Worm (Caenorhabditis elegans) whole organism, L4 larva: Measurements from ENCODE around the gene R10E11.5.

ENCODE experiments used
- F10B5.3 ChIP-seq: sonication (generic microtip); optimal IDR thresholded peaks from 2 replicates; lab custom pipeline; 2016; ENCODE audit warnings: mild to moderate bottlenecking, missing genetic modification characterization, missing compliant biosample characterization
- R02D3.7 ChIP-seq: fragments of 150-350 bp; sonication (generic microtip); optimal IDR thresholded peaks from 3 replicates; lab custom pipeline; 2014; ENCODE audit warnings: missing biosample characterization, missing genetic modification characterization
- T20F7.1 ChIP-seq: fragments of 200-800 bp; sonication (Bioruptor generic); optimal IDR thresholded peaks from 2 replicates; lab custom pipeline; 2018; ENCODE audit warnings: mild to moderate bottlenecking, missing genetic modification characterization, missing compliant biosample characterization
- Y48G9A.11 ChIP-seq: fragments of 200-800 bp; sonication (Bioruptor generic); IDR thresholded peaks from 2 replicates; pipeline ENCODE4 v1.3.6; 2022; ENCODE audit warnings: missing genetic modification reagents, missing genetic modification characterization, missing compliant biosample characterization
- Y5F2A.4 ChIP-seq: fragments of 200-800 bp; sonication (Bioruptor generic); optimal IDR thresholded peaks from 2 replicates; lab custom pipeline; 2018; ENCODE audit warnings: mild to moderate bottlenecking, missing genetic modification characterization, missing compliant biosample characterization
- Y75B8A.6 ChIP-seq: fragments of 200-800 bp; sonication (Bioruptor generic); IDR thresholded peaks from 2 replicates; pipeline ENCODE4 v1.3.6; 2022; ENCODE audit warnings: missing genetic modification reagents, missing genetic modification characterization, missing compliant biosample characterization
- ZK337.2 ChIP-seq: fragments of 200-800 bp; sonication (Bioruptor generic); IDR thresholded peaks from 2 replicates; pipeline ENCODE4 v1.3.6; 2022; ENCODE audit warnings: missing genetic modification reagents, missing genetic modification characterization, missing compliant biosample characterization
- aha-1 ChIP-seq: fragments of 150-350 bp; peaks from one replicate; lab custom pipeline; 2014; ENCODE audit warnings: missing biosample characterization, missing genetic modification characterization
- ctbp-1 ChIP-seq: fragments of 200-800 bp; sonication (Bioruptor generic); IDR thresholded peaks from 2 replicates; pipeline ENCODE4 v1.3.6; 2022; ENCODE audit warnings: missing genetic modification reagents, missing genetic modification characterization, missing compliant biosample characterization
- daf-12 ChIP-seq: fragments of 150-350 bp; optimal IDR thresholded peaks from 2 replicates; lab custom pipeline; 2014; ENCODE audit warnings: missing biosample characterization, missing genetic modification reagents, missing genetic modification characterization
- daf-16 ChIP-seq, 3 experiments: sonication (generic microtip); optimal IDR thresholded peaks; 2 replicates each; lab custom pipeline; 2016 to 2017; ENCODE audit warnings: missing genetic modification characterization in 3 of 3, missing genetic modification reagents in 3 of 3, mild to moderate bottlenecking in 2 of 3, missing compliant biosample characterization in 2 of 3, missing biosample characterization in 1 of 3, moderate library complexity in 1 of 3
- daf-19 ChIP-seq: fragments of 200-800 bp; sonication (Bioruptor generic); conservative IDR thresholded peaks from 2 replicates; pipeline ENCODE4 v1.3.6; 2022; ENCODE audit warnings: missing genetic modification characterization, missing compliant biosample characterization
- daf-8 ChIP-seq: fragments of 200-800 bp; sonication (Bioruptor generic); IDR thresholded peaks from 2 replicates; pipeline ENCODE4 v1.3.6; 2022; ENCODE audit warnings: missing genetic modification characterization, missing compliant biosample characterization
- dpl-1 ChIP-seq: fragments of 150-350 bp; optimal IDR thresholded peaks from 2 replicates; lab custom pipeline; 2014; ENCODE audit warnings: missing biosample characterization, missing genetic modification reagents, missing genetic modification characterization
- dve-1 ChIP-seq: sonication (generic microtip); optimal IDR thresholded peaks from 2 replicates; lab custom pipeline; 2017; ENCODE audit warnings: antibody characterized with exemption, mild to moderate bottlenecking, missing genetic modification characterization, missing compliant biosample characterization; ENCODE audit not compliant: insufficient read depth
- egl-27 ChIP-seq: sonication (generic microtip); optimal IDR thresholded peaks from 3 replicates; lab custom pipeline; 2017; ENCODE audit warnings: missing biosample characterization, missing genetic modification reagents, missing genetic modification characterization
- egl-43 ChIP-seq: fragments of 200-800 bp; sonication (Bioruptor generic); IDR thresholded peaks from 2 replicates; pipeline ENCODE4 v1.3.6; 2022; ENCODE audit warnings: missing genetic modification reagents, missing genetic modification characterization, missing compliant biosample characterization
- fkh-10 ChIP-seq: fragments of 150-350 bp; optimal IDR thresholded peaks from 2 replicates; lab custom pipeline; 2014; ENCODE audit warnings: missing biosample characterization, missing genetic modification reagents, missing genetic modification characterization
- hif-1 ChIP-seq, 2 experiments: sonication (generic microtip); optimal IDR thresholded peaks; 2 replicates each; lab custom pipeline; 2016 to 2017; ENCODE audit warnings: missing compliant biosample characterization in 2 of 2, missing genetic modification characterization in 2 of 2, missing genetic modification reagents in 2 of 2, missing genotype in 2 of 2, mild to moderate bottlenecking in 1 of 2
- hlh-11 ChIP-seq: fragments of 200-800 bp; sonication (Bioruptor generic); optimal IDR thresholded peaks from 2 replicates; lab custom pipeline; 2018; ENCODE audit warnings: mild to moderate bottlenecking, missing genetic modification characterization, missing compliant biosample characterization
- jun-1 ChIP-seq: fragments of 150-350 bp; optimal IDR thresholded peaks from 2 replicates; lab custom pipeline; 2014; ENCODE audit warnings: missing biosample characterization, missing genetic modification reagents, missing genetic modification characterization
- lim-7 ChIP-seq: fragments of 200-800 bp; sonication (Bioruptor generic); IDR thresholded peaks from 2 replicates; pipeline ENCODE4 v1.3.6; 2022; ENCODE audit warnings: missing genetic modification characterization, missing compliant biosample characterization
- lin-13 ChIP-seq: fragments of 150-350 bp; optimal IDR thresholded peaks from 2 replicates; lab custom pipeline; 2014; ENCODE audit warnings: missing biosample characterization, missing genetic modification reagents, missing genetic modification characterization
- lin-29 ChIP-seq: fragments of 200-800 bp; sonication (Bioruptor generic); IDR thresholded peaks from 2 replicates; pipeline ENCODE4 v1.3.6; 2022; ENCODE audit warnings: missing genetic modification reagents, missing genetic modification characterization, missing compliant biosample characterization
- lin-38 ChIP-seq: fragments of 200-800 bp; sonication (Bioruptor generic); IDR thresholded peaks from 2 replicates; pipeline ENCODE4 v1.3.6; 2022; ENCODE audit warnings: missing genetic modification reagents, missing genetic modification characterization, missing compliant biosample characterization
- lin-39 ChIP-seq: fragments of 150-350 bp; optimal IDR thresholded peaks from 2 replicates; lab custom pipeline; 2014; ENCODE audit warnings: missing biosample characterization, missing genetic modification reagents, missing genetic modification characterization
- madf-5 ChIP-seq, 2 experiments: fragments of 200-800 bp; sonication (Bioruptor generic); IDR thresholded peaks; 2 replicates each; pipeline ENCODE4 v1.3.6; 2022; ENCODE audit warnings: missing compliant biosample characterization in 2 of 2, missing genetic modification characterization in 2 of 2
- mdl-1 ChIP-seq, 2 experiments: fragments of 150-350 bp in 1 of 2; sonication (generic microtip) in 1 of 2; optimal IDR thresholded peaks; 2 replicates each; lab custom pipeline; 2014 to 2017; ENCODE audit warnings: missing biosample characterization in 2 of 2, missing genetic modification characterization in 2 of 2
- mep-1 ChIP-seq: fragments of 150-350 bp; sonication (generic microtip); optimal IDR thresholded peaks from 3 replicates; lab custom pipeline; 2014; ENCODE audit warnings: missing biosample characterization, missing genetic modification characterization
- nhr-28 ChIP-seq: fragments of 150-350 bp; optimal IDR thresholded peaks from 2 replicates; lab custom pipeline; 2014; ENCODE audit warnings: missing biosample characterization, missing genetic modification characterization
- nhr-6 ChIP-seq: fragments of 150-350 bp; optimal IDR thresholded peaks from 2 replicates; lab custom pipeline; 2014; ENCODE audit warnings: missing biosample characterization, missing genetic modification characterization
- nhr-77 ChIP-seq: fragments of 150-350 bp; optimal IDR thresholded peaks from 2 replicates; lab custom pipeline; 2014; ENCODE audit warnings: missing biosample characterization, missing genetic modification characterization
- pha-4 ChIP-seq, 2 experiments: fragments of 150-350 bp in 1 of 2; fragments of 200-800 bp in 1 of 2; sonication (Bioruptor generic) in 1 of 2; IDR thresholded peaks in 1 of 2; optimal IDR thresholded peaks in 1 of 2; 2 replicates each; pipeline versions ENCODE4 v1.3.6 to Lab custom; 2014 to 2022; ENCODE audit warnings: missing genetic modification characterization in 2 of 2, missing genetic modification reagents in 2 of 2, missing biosample characterization in 1 of 2, missing compliant biosample characterization in 1 of 2
- saeg-2 ChIP-seq: fragments of 200-800 bp; sonication (Bioruptor generic); IDR thresholded peaks from 2 replicates; pipeline ENCODE4 v1.3.6; 2022; ENCODE audit warnings: missing genetic modification reagents, missing genetic modification characterization, missing compliant biosample characterization
- sdz-12 ChIP-seq: fragments of 200-800 bp; sonication (Bioruptor generic); optimal IDR thresholded peaks from 2 replicates; lab custom pipeline; 2018; ENCODE audit warnings: mild to moderate bottlenecking, missing genetic modification characterization, missing compliant biosample characterization
- skn-1 ChIP-seq: fragments of 150-350 bp; optimal IDR thresholded peaks from 2 replicates; lab custom pipeline; 2014; ENCODE audit warnings: missing biosample characterization, missing genetic modification characterization
- snpc-4 ChIP-seq: fragments of 150-350 bp; optimal IDR thresholded peaks from 2 replicates; lab custom pipeline; 2014; ENCODE audit warnings: missing biosample characterization, missing genetic modification characterization
- spr-3 ChIP-seq: fragments of 200-800 bp; sonication (Bioruptor generic); optimal IDR thresholded peaks from 2 replicates; lab custom pipeline; 2018; ENCODE audit warnings: mild to moderate bottlenecking, missing genetic modification characterization, missing compliant biosample characterization
- tra-1 ChIP-seq: fragments of 200-800 bp; sonication (Bioruptor generic); IDR thresholded peaks from 2 replicates; pipeline ENCODE4 v1.3.6; 2022; ENCODE audit warnings: missing genetic modification reagents, missing genetic modification characterization, missing compliant biosample characterization
- unc-130 ChIP-seq: sonication (generic microtip); optimal IDR thresholded peaks from 2 replicates; lab custom pipeline; 2016; ENCODE audit warnings: missing genetic modification reagents, missing genetic modification characterization, missing compliant biosample characterization
- unc-62 ChIP-seq, 3 experiments: fragments of 150-350 bp in 1 of 3; sonication (generic microtip); optimal IDR thresholded peaks in 2 of 3; peaks in 1 of 3; 1 replicate in 1 of 3; 2 replicates in 2 of 3; lab custom pipeline; 2014 to 2017; ENCODE audit warnings: missing biosample characterization in 3 of 3, missing genetic modification characterization in 3 of 3, missing genetic modification reagents in 3 of 3, missing genotype in 1 of 3
- zfp-3 ChIP-seq: fragments of 200-800 bp; sonication (Bioruptor generic); conservative IDR thresholded peaks from 2 replicates; pipeline ENCODE4 v1.3.6; 2022; ENCODE audit warnings: missing genetic modification reagents, missing genetic modification characterization, missing compliant biosample characterization

Gene R10E11.5

DNA sequence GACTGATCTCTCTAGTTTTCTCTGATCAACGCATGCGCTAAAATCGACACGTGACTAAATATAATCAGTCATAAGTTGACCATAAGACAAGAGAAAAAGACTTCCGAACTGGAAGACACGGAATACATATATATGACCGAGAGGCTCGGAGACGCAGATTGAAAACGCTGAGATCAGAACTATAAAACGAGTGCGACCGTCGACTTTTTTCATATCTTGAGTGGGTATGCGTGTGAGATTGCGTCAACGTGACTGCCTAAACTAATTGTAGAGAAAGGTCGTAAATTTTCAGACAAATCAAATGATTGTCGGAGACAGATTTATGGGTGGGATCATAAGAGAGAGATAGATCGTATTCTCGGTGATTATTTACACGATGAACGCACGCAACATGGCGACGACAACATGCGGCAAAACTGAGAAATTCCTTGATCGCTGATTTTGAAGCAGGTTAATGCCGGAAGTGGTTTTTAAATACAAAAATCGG is 18.1 kb upstream of the R10E11.5 start (continued):
- TF ChIP-seq jun-1 (tag; lab: Kevin White, UChicago) = no peak
- no peak for TF ChIP-seq zfp-3 (GFP tag; lab: Robert Waterston, UW)
- peak; percentile 81 for TF ChIP-seq hlh-11 (tag; lab: Kevin White, UChicago)
- TF ChIP-seq ctbp-1 (GFP tag; lab: Robert Waterston, UW) = no peak
- TF ChIP-seq nhr-28 (tag; lab: Kevin White, UChicago) = peak; percentile 75
- TF ChIP-seq pha-4 (GFP tag; IDR thresholded peaks at IDR 0.05; lab: Robert Waterston, UW) = no peak
- TF ChIP-seq pha-4 (tag; optimal IDR thresholded peaks at IDR 0.05; lab: Kevin White, UChicago) = no peak
- TF ChIP-seq unc-130 = no peak
- peak; percentile 23 to 79 for TF ChIP-seq mdl-1 (tag; optimal IDR thresholded peaks at IDR 0.05; lab: Kevin White, UChicago)
- peak; percentile 63 for TF ChIP-seq mep-1 (tag; lab: Kevin White, UChicago)
- TF ChIP-seq snpc-4 (tag; lab: Kevin White, UChicago) = no peak
- no peak for TF ChIP-seq egl-27 (tag; lab: Kevin White, UChicago)
- TF ChIP-seq lim-7 (GFP tag; lab: Robert Waterston, UW) = no peak
- TF ChIP-seq saeg-2 (GFP tag; lab: Robert Waterston, UW) = no peak
- no peak for TF ChIP-seq lin-39 (tag; lab: Kevin White, UChicago)
- no peak for TF ChIP-seq daf-12 (tag; lab: Kevin White, UChicago)
- TF ChIP-seq daf-16 (GFP tag; optimal IDR thresholded peaks at IDR 0.05; lab: Kevin White, UChicago) = no peak
- peak; percentile 13 for TF ChIP-seq daf-16 (tag; optimal IDR thresholded peaks at IDR 0.05; lab: Kevin White, UChicago)
- peak; percentile 81 for TF ChIP-seq aha-1 (tag; lab: Kevin White, UChicago)
- no peak for TF ChIP-seq skn-1 (tag; lab: Kevin White, UChicago)
- no peak for TF ChIP-seq R02D3.7 (tag; lab: Kevin White, UChicago)
- peak; percentile 30; the same call in 1 of the 2 replicates for TF ChIP-seq lin-38 (GFP tag; lab: Robert Waterston, UW)
- TF ChIP-seq daf-19 = no peak
- no peak for TF ChIP-seq Y48G9A.11 (GFP tag; lab: Robert Waterston, UW)
- TF ChIP-seq daf-8 = no peak
- TF ChIP-seq madf-5 (GFP tag; IDR thresholded peaks at IDR 0.05; lab: Robert Waterston, UW) = no peak
- peak; percentile 61 for TF ChIP-seq dve-1
- no peak for TF ChIP-seq Y75B8A.6
- TF ChIP-seq lin-13 (GFP tag; lab: Kevin White, UChicago) = peak; percentile 8
- peak; percentile 45 for TF ChIP-seq nhr-77
- no peak for TF ChIP-seq fkh-10
- no peak for TF ChIP-seq F10B5.3 (tag; lab: Kevin White, UChicago)
- TF ChIP-seq dpl-1 (GFP tag; lab: Kevin White, UChicago) = peak; percentile 34
- TF ChIP-seq hif-1 (tag; optimal IDR thresholded peaks at IDR 0.05; lab: Kevin White, UChicago) = no peak
- no peak for TF ChIP-seq egl-43 (GFP tag; lab: Robert Waterston, UW)

DNA sequence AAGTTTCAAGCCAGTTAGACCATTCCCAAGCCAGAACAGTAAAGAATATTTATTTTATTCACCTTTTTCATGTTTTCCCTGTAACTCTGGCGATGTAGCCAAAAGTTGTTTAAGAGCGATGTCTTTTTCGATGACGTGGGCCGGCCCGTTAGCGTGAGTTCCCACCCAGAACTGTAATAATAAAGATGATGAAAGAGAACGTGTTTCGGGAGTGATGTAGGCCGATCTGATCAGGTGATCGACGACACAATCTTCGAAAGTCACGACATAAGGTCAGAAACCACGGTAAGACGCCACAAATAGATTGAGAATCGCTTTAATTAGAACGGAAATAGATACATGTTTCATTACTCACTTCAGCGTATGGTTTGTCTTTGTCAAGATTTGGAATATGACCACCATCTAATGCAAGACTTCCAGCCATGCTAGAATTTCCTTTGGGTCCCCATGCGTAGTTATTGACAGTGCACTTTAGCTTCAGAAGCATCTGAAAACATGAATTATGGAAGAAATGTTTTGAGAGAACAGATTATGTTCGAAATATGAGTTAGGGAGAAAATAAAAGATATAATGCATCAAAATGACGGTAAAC is 17.6 kb upstream of the R10E11.5 start, which contains the start of gene ZK632.4:
ZK632.4 (minus strand) TSS at position 487 of the 592 bp plus-strand sequence.
- peak in 1 of 2 experiments; percentile 92 for TF ChIP-seq unc-62 (GFP tag; optimal IDR thresholded peaks at IDR 0.05 in 1 of 2; lab: Kevin White, UChicago)
- TF ChIP-seq unc-62 (tag; optimal IDR thresholded peaks at IDR 0.05; lab: Kevin White, UChicago) = no peak
- no peak for TF ChIP-seq nhr-6
- TF ChIP-seq T20F7.1 = no peak
- no peak for TF ChIP-seq sdz-12
- TF ChIP-seq lin-29 (GFP tag; lab: Robert Waterston, UW) = no peak
- TF ChIP-seq Y5F2A.4 (GFP tag; lab: Kevin White, UChicago) = no peak
- no peak for TF ChIP-seq ctbp-1 (GFP tag; lab: Robert Waterston, UW)
- TF ChIP-seq spr-3 (GFP tag; lab: Kevin White, UChicago) = no peak
- TF ChIP-seq tra-1 (GFP tag; lab: Robert Waterston, UW) = peak; percentile 34; the same call in 1 of the 2 replicates
- TF ChIP-seq ZK337.2 (GFP tag; lab: Robert Waterston, UW) = no peak
- TF ChIP-seq, all 104 proteins: peak for 2
